Worm (Caenorhabditis elegans): ENCODE measurements around the gene fbxa-2.

Gene fbxa-2

ce11 chrV:16269556-16269955, at the start of gene fbxa-2, which contains the start of gene T13F3.8:
TSS of gene fbxa-2 (minus strand) at chrV:16269656.
TSS of gene T13F3.8 (plus strand) at chrV:16269800.
- no peak for TF ChIP-seq mdl-1 (tag; optimal IDR thresholded peaks at IDR 0.05)
- no peak for TF ChIP-seq sma-3 (GFP tag; optimal IDR thresholded peaks at IDR 0.05)

DNA sequence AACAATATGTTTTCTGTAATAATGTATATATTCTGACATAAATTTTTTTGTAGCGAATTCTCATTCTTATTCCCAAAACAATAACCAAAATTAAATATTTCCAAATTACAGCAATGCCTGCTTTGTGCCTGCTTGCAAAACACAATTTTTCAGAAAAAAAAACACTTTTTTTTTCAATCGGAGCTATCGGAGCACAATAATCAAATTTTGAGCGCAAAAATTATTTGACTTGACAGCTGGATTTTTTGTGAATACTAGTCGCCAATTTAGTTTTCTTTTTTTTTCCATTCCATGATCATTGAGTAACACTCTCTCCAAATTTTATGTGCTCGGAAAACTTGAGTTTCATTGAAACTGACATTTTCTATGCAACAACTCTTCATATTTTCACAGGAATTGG, 47.8 kb upstream of the fbxa-2 start, which contains the start of gene srh-180:
Gene srh-180 (plus strand): TSS at position 301 of the 400 bp plus-strand sequence.
- no peak for TF ChIP-seq nhr-11 (tag; optimal IDR thresholded peaks at IDR 0.05)
- TF ChIP-seq R02D3.7 (tag; optimal IDR thresholded peaks at IDR 0.05): no peak
- no peak for TF ChIP-seq lin-11 (tag; optimal IDR thresholded peaks at IDR 0.05)
- TF ChIP-seq ztf-1 (GFP tag; conservative IDR thresholded peaks at IDR 0.05): no peak
- no peak for TF ChIP-seq sma-3 (GFP tag; optimal IDR thresholded peaks at IDR 0.05)
- no peak for TF ChIP-seq nhr-237 (tag; optimal IDR thresholded peaks at IDR 0.05)
- no peak for TF ChIP-seq elt-1 (tag; optimal IDR thresholded peaks at IDR 0.05)
- TF ChIP-seq nhr-12 (tag; optimal IDR thresholded peaks at IDR 0.05): no peak
- no peak for TF ChIP-seq nhr-21 (tag; optimal IDR thresholded peaks at IDR 0.05)
- no peak for TF ChIP-seq nhr-25 (tag; optimal IDR thresholded peaks at IDR 0.05)
- TF ChIP-seq zag-1 (tag; optimal IDR thresholded peaks at IDR 0.05): no peak

- TF ChIP-seq nhr-12 (tag; optimal IDR thresholded peaks at IDR 0.05) (no peak), lin-13 (GFP tag; optimal IDR thresholded peaks at IDR 0.05) (no peak), mdl-1 (tag; optimal IDR thresholded peaks at IDR 0.05) (no peak), unc-55 (GFP tag; optimal IDR thresholded peaks at IDR 0.05) (no peak)
Measured at ce11 chrV:16315004-16315403, 45.5 kb upstream of the fbxa-2 start, which contains the start of gene str-214. TSS of gene str-214 (plus strand) at chrV:16315304.

DNA sequence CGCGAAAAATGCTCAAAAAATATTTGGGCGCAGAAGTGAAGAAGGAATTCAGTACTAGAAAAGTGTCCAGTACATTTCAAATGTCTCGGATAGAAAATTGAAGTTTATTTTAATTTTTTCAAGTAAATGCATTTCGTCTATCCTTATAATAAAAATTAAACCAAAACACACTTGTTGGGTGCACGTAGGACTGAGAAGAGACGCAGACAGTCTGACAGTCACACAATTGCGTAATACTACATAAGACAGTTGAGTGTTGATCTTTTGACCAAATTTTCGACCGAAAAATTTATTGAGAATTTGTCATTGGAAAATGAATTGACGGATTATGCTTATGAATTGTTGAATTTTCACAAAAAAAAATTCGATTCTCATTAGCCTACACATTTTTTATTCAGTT, 40.1 kb upstream of the fbxa-2 start, which contains the start of gene oac-7:
Gene oac-7 (plus strand): TSS at position 283 of the 400 bp plus-strand sequence.
- TF ChIP-seq sma-3 (GFP tag; optimal IDR thresholded peaks at IDR 0.05) (no peak), nhr-129 (tag; optimal IDR thresholded peaks at IDR 0.05) (peak; percentile 74), ceh-82 (tag; optimal IDR thresholded peaks at IDR 0.05) (no peak), unc-39 (tag; optimal IDR thresholded peaks at IDR 0.05) (no peak), dmd-4 (tag; optimal IDR thresholded peaks at IDR 0.05) (no peak), nhr-6 (tag; optimal IDR thresholded peaks at IDR 0.05) (no peak), peb-1 (tag; optimal IDR thresholded peaks at IDR 0.05) (no peak), sma-9 (GFP tag; optimal IDR thresholded peaks at IDR 0.05) (peak; percentile 73), sma-9 (tag; optimal IDR thresholded peaks at IDR 0.05) (no peak), crh-2 (tag; optimal IDR thresholded peaks at IDR 0.05) (no peak), lin-11 (tag; optimal IDR thresholded peaks at IDR 0.05) (no peak), F13H6.1 (tag; optimal IDR thresholded peaks at IDR 0.05) (no peak), ZK546.5 (tag; optimal IDR thresholded peaks at IDR 0.05) (no peak), nhr-21 (tag; optimal IDR thresholded peaks at IDR 0.05) (no peak), C34F6.9 (tag; optimal IDR thresholded peaks at IDR 0.05) (no peak), fos-1 (tag; optimal IDR thresholded peaks at IDR 0.05) (peak; percentile 43), mdl-1 (tag; optimal IDR thresholded peaks at IDR 0.05) (no peak), Y55F3AM.14 (GFP tag; optimal IDR thresholded peaks at IDR 0.05) (no peak), ceh-16 (tag; optimal IDR thresholded peaks at IDR 0.05) (no peak), zag-1 (tag; optimal IDR thresholded peaks at IDR 0.05) (no peak), elt-3 (tag; optimal IDR thresholded peaks at IDR 0.05) (no peak), elt-1 (tag; optimal IDR thresholded peaks at IDR 0.05) (no peak)

DNA sequence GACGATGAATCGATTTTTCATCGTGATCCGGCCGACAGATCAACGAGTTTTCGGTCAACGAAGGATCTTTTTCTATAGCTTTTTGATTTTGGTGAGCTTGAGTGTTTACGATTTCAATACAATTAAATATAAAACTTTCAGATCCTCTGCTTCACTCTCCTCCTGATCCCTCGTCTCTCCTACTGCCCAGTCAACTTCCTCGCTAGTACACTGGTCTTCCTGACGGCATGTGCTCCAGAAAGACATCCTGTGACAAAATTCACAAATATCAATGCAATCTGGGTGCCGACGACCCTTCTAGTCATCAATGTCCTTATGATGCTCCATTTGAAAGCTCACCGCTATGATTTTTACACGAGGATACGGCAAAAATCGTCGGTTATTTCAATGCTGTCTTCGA, 38.9 kb upstream of the fbxa-2 start:
- TF ChIP-seq peb-1 (tag; optimal IDR thresholded peaks at IDR 0.05): no peak
- no peak for TF ChIP-seq nhr-77 (tag; optimal IDR thresholded peaks at IDR 0.05)
- TF ChIP-seq nhr-25 (tag; optimal IDR thresholded peaks at IDR 0.05): no peak
- TF ChIP-seq nhr-6 (tag; optimal IDR thresholded peaks at IDR 0.05): no peak
- no peak for TF ChIP-seq ama-1 (optimal IDR thresholded peaks at IDR 0.05)
- no peak for TF ChIP-seq C34F6.9 (tag; optimal IDR thresholded peaks at IDR 0.05)
- no peak for TF ChIP-seq nhr-129 (tag; optimal IDR thresholded peaks at IDR 0.05)
- TF ChIP-seq ztf-1 (GFP tag; conservative IDR thresholded peaks at IDR 0.05): no peak
- no peak for TF ChIP-seq alr-1 (tag; optimal IDR thresholded peaks at IDR 0.05)
- no peak for TF ChIP-seq dmd-4 (tag; optimal IDR thresholded peaks at IDR 0.05)
- TF ChIP-seq snpc-4 (tag; optimal IDR thresholded peaks at IDR 0.05): no peak
- TF ChIP-seq ceh-82 (tag; optimal IDR thresholded peaks at IDR 0.05): no peak
- no peak for TF ChIP-seq unc-55 (GFP tag; optimal IDR thresholded peaks at IDR 0.05)
- TF ChIP-seq ceh-16 (tag; optimal IDR thresholded peaks at IDR 0.05): no peak
- no peak for TF ChIP-seq sma-9 (GFP tag; optimal IDR thresholded peaks at IDR 0.05)
- no peak for TF ChIP-seq sma-9 (tag; optimal IDR thresholded peaks at IDR 0.05)
- TF ChIP-seq mbf-1 (tag; optimal IDR thresholded peaks at IDR 0.05): no peak
- no peak for TF ChIP-seq mdl-1 (tag; optimal IDR thresholded peaks at IDR 0.05)
- TF ChIP-seq nhr-237 (tag; optimal IDR thresholded peaks at IDR 0.05): no peak
- no peak for TF ChIP-seq unc-62 (GFP tag; optimal IDR thresholded peaks at IDR 0.05)
- no peak for TF ChIP-seq lsy-2 (tag; optimal IDR thresholded peaks at IDR 0.05)
